Fruit fly (Drosophila melanogaster) S2 (cell line): Measurements from ENCODE around the gene CG44325.

Experiments
- CG8478 ChIP-seq: fragments of >200 bp; optimal IDR thresholded peaks from 2 replicates; lab custom pipeline; 2018
- CTCF ChIP-seq, 2 experiments: fragments of >200 bp; optimal IDR thresholded peaks; 2 replicates each; lab custom pipeline; 2018

DNA sequence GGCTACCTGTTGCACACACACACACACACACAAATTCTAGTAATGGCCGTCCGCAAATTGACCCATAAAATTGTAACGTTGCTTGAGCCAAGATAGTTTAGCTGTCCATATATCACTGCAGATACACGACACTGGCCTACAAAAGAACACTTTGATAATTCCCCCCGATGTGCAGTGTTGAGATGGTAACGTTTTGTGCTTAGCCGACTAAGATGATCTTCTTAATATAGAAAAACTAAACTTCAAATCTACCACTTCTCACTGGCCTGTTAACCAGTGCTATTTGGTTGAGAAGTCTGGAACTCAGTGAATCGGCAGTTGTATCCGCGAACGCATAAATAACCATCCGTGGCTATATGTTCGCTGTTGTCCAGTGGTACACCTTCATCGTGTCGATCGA is 9.5 kb downstream of the CG44325 start:
- TF ChIP-seq CG8478 (lab: Kevin White, UChicago): no peak
- TF ChIP-seq CTCF (optimal IDR thresholded peaks at IDR 0.05; lab: Kevin White, UChicago): no peak
